Worm (Caenorhabditis elegans) whole organism, L1 larva: ENCODE results near the gene Y42H9AR.4.

ENCODE experiments used
- C16A3.4 ChIP-seq: fragments of 150-350 bp; optimal IDR thresholded peaks from 2 replicates; lab custom pipeline; 2014; ENCODE audit warnings: missing biosample characterization, missing genetic modification characterization
- F16B12.6 ChIP-seq: fragments of 150-350 bp; optimal IDR thresholded peaks from 2 replicates; lab custom pipeline; 2014; ENCODE audit warnings: missing biosample characterization, missing genetic modification characterization
- aha-1 ChIP-seq: fragments of 150-350 bp; optimal IDR thresholded peaks from 2 replicates; lab custom pipeline; 2014; ENCODE audit warnings: missing biosample characterization, missing genetic modification characterization
- aly-2 ChIP-seq: fragments of 150-350 bp; optimal IDR thresholded peaks from 2 replicates; lab custom pipeline; 2014; ENCODE audit warnings: missing biosample characterization, missing genetic modification characterization
- blmp-1 ChIP-seq: fragments of 150-350 bp; optimal IDR thresholded peaks from 2 replicates; lab custom pipeline; 2014; ENCODE audit warnings: missing biosample characterization, missing genetic modification characterization
- ceh-8 ChIP-seq: fragments of 200-800 bp; sonication (Bioruptor generic); optimal IDR thresholded peaks from 2 replicates; lab custom pipeline; 2018; ENCODE audit warnings: mild to moderate bottlenecking, missing genetic modification characterization, moderate library complexity, missing compliant biosample characterization
- ceh-82 ChIP-seq, 3 experiments: fragments of 150-350 bp in 1 of 3; sonication (generic microtip) in 2 of 3; optimal IDR thresholded peaks; 2 replicates each; lab custom pipeline; 2014 to 2017; ENCODE audit warnings: missing biosample characterization in 3 of 3, missing genetic modification characterization in 3 of 3
- ceh-88 ChIP-seq: fragments of 200-800 bp; sonication (Bioruptor generic); IDR thresholded peaks from 2 replicates; pipeline ENCODE4 v1.3.6; 2022; ENCODE audit warnings: missing genetic modification characterization, missing compliant biosample characterization
- ceh-90 ChIP-seq: sonication (generic microtip); optimal IDR thresholded peaks from 2 replicates; lab custom pipeline; 2016; ENCODE audit warnings: missing genetic modification characterization, missing compliant biosample characterization
- ces-1 ChIP-seq: fragments of 150-350 bp; optimal IDR thresholded peaks from 2 replicates; lab custom pipeline; 2014; ENCODE audit warnings: missing biosample characterization, missing genetic modification reagents, missing genetic modification characterization
- dpl-1 ChIP-seq, 3 experiments: fragments of 150-350 bp in 2 of 3; sonication (generic microtip) in 1 of 3; optimal IDR thresholded peaks; 2 replicates each; lab custom pipeline; 2014 to 2017; ENCODE audit warnings: missing biosample characterization in 3 of 3, missing genetic modification characterization in 3 of 3, missing genetic modification reagents in 3 of 3
- dsc-1 ChIP-seq: sonication (generic microtip); optimal IDR thresholded peaks from 2 replicates; lab custom pipeline; 2016; ENCODE audit warnings: mild to moderate bottlenecking, missing genetic modification characterization, missing compliant biosample characterization
- efl-1 ChIP-seq, 4 experiments: fragments of 150-350 bp; optimal IDR thresholded peaks in 3 of 4; peaks in 1 of 4; 1 replicate in 1 of 4; 2 replicates in 3 of 4; lab custom pipeline; 2014; ENCODE audit warnings: missing biosample characterization in 2 of 4, missing genetic modification characterization in 2 of 4, missing genetic modification reagents in 2 of 4
- elt-2 ChIP-seq: sonication (generic microtip); optimal IDR thresholded peaks from 2 replicates; lab custom pipeline; 2016; ENCODE audit warnings: missing genetic modification characterization, mild to moderate bottlenecking, inconsistent platforms, missing compliant biosample characterization, missing genetic modification reagents
- elt-3 ChIP-seq, 6 experiments: fragments of 150-350 bp in 1 of 6; sonication (generic microtip); optimal IDR thresholded peaks; 2 replicates each; lab custom pipeline; 2017 to 2018; ENCODE audit warnings: missing biosample characterization in 6 of 6, missing genetic modification characterization in 6 of 6, inconsistent platforms in 1 of 6
- fkh-10 ChIP-seq: sonication (generic microtip); optimal IDR thresholded peaks from 2 replicates; lab custom pipeline; 2017; ENCODE audit warnings: missing biosample characterization, missing genetic modification reagents, missing genetic modification characterization
- fkh-8 ChIP-seq: sonication (generic microtip); optimal IDR thresholded peaks from 2 replicates; lab custom pipeline; 2016; ENCODE audit warnings: mild to moderate bottlenecking, missing genetic modification characterization, missing compliant biosample characterization
- hlh-17 ChIP-seq: fragments of 200-800 bp; sonication (Bioruptor generic); optimal IDR thresholded peaks from 2 replicates; lab custom pipeline; 2018; ENCODE audit warnings: missing genetic modification characterization, mild to moderate bottlenecking, missing compliant biosample characterization, moderate library complexity, borderline replicate concordance
- irx-1 ChIP-seq: sonication (generic microtip); optimal IDR thresholded peaks from 2 replicates; lab custom pipeline; 2016; ENCODE audit warnings: missing genetic modification characterization, missing compliant biosample characterization
- jun-1 ChIP-seq: fragments of 150-350 bp; optimal IDR thresholded peaks from 2 replicates; lab custom pipeline; 2014; ENCODE audit warnings: missing biosample characterization, missing genetic modification reagents, missing genetic modification characterization
- lin-13 ChIP-seq: fragments of 150-350 bp; optimal IDR thresholded peaks from 2 replicates; lab custom pipeline; 2014; ENCODE audit warnings: missing biosample characterization, missing genetic modification reagents, missing genetic modification characterization
- lin-35 ChIP-seq, 2 experiments: fragments of 150-350 bp; optimal IDR thresholded peaks; 2 replicates each; lab custom pipeline; 2014; ENCODE audit warnings: missing biosample characterization in 2 of 2, missing genetic modification characterization in 2 of 2, missing genetic modification reagents in 2 of 2
- lir-3 ChIP-seq: sonication (generic microtip); optimal IDR thresholded peaks from 2 replicates; lab custom pipeline; 2016; ENCODE audit warnings: mild to moderate bottlenecking, missing genetic modification characterization, moderate library complexity, missing compliant biosample characterization; ENCODE audit not compliant: poor library complexity
- lsy-2 ChIP-seq, 2 experiments: fragments of 150-350 bp; optimal IDR thresholded peaks; 2 replicates each; lab custom pipeline; 2014; ENCODE audit warnings: missing biosample characterization in 2 of 2, missing genetic modification characterization in 2 of 2
- mab-9 ChIP-seq: fragments of 200-800 bp; sonication (Bioruptor generic); IDR thresholded peaks from 2 replicates; pipeline ENCODE4 v1.3.6; 2022; ENCODE audit warnings: missing genetic modification reagents, missing genetic modification characterization, missing compliant biosample characterization
- mdl-1 ChIP-seq, 2 experiments: fragments of 150-350 bp; optimal IDR thresholded peaks; 2 replicates each; lab custom pipeline; 2014 to 2017; ENCODE audit warnings: missing biosample characterization in 2 of 2, missing genetic modification characterization in 2 of 2, inconsistent platforms in 1 of 2
- mep-1 ChIP-seq: fragments of 150-350 bp; optimal IDR thresholded peaks from 2 replicates; lab custom pipeline; 2014; ENCODE audit warnings: missing biosample characterization, missing genetic modification characterization
- nhr-11 ChIP-seq: fragments of 150-350 bp; optimal IDR thresholded peaks from 2 replicates; lab custom pipeline; 2014; ENCODE audit warnings: missing biosample characterization, missing genetic modification characterization
- nhr-19 ChIP-seq: fragments of 200-800 bp; sonication (Bioruptor generic); conservative IDR thresholded peaks from 2 replicates; pipeline ENCODE4 v1.3.6; 2022; ENCODE audit warnings: missing genetic modification characterization, missing compliant biosample characterization
- nhr-20 ChIP-seq: sonication (generic microtip); optimal IDR thresholded peaks from 2 replicates; lab custom pipeline; 2016; ENCODE audit warnings: mild to moderate bottlenecking, missing genetic modification characterization, missing compliant biosample characterization
- nhr-47 ChIP-seq: sonication (generic microtip); optimal IDR thresholded peaks from 2 replicates; lab custom pipeline; 2016; ENCODE audit warnings: mild to moderate bottlenecking, missing genetic modification characterization, moderate library complexity, missing compliant biosample characterization
- nhr-76 ChIP-seq: sonication (generic microtip); optimal IDR thresholded peaks from 2 replicates; lab custom pipeline; 2017; ENCODE audit warnings: missing biosample characterization, missing genetic modification characterization
- nhr-77 ChIP-seq: fragments of 150-350 bp; optimal IDR thresholded peaks from 2 replicates; lab custom pipeline; 2014; ENCODE audit warnings: missing biosample characterization, missing genetic modification characterization
- nhr-90 ChIP-seq: sonication (generic microtip); optimal IDR thresholded peaks from 2 replicates; lab custom pipeline; 2016; ENCODE audit warnings: mild to moderate bottlenecking, missing genetic modification characterization, missing compliant biosample characterization; ENCODE audit not compliant: poor library complexity
- pax-3 ChIP-seq: fragments of 200-800 bp; sonication (Bioruptor generic); optimal IDR thresholded peaks from 2 replicates; lab custom pipeline; 2018; ENCODE audit warnings: mild to moderate bottlenecking, missing genetic modification characterization, moderate library complexity, missing compliant biosample characterization
- pqm-1 ChIP-seq: sonication (generic microtip); optimal IDR thresholded peaks from 3 replicates; lab custom pipeline; 2017; ENCODE audit warnings: missing biosample characterization, missing genetic modification characterization
- skn-1 ChIP-seq: fragments of 150-350 bp; optimal IDR thresholded peaks from 2 replicates; lab custom pipeline; 2014; ENCODE audit warnings: missing biosample characterization, missing genetic modification characterization
- sox-4 ChIP-seq: sonication (generic microtip); optimal IDR thresholded peaks from 2 replicates; lab custom pipeline; 2016; ENCODE audit warnings: missing genetic modification characterization, missing compliant biosample characterization
- tlp-1 ChIP-seq: fragments of 150-350 bp; optimal IDR thresholded peaks from 2 replicates; lab custom pipeline; 2014; ENCODE audit warnings: missing biosample characterization, missing genetic modification characterization
- unc-130 ChIP-seq: fragments of 150-350 bp; optimal IDR thresholded peaks from 2 replicates; lab custom pipeline; 2017; ENCODE audit warnings: missing biosample characterization, missing genetic modification characterization, inconsistent platforms
- unc-30 ChIP-seq: sonication (generic microtip); optimal IDR thresholded peaks from 2 replicates; lab custom pipeline; 2017; ENCODE audit warnings: missing biosample characterization, missing genetic modification characterization
- unc-62 ChIP-seq: fragments of 150-350 bp; optimal IDR thresholded peaks from 2 replicates; lab custom pipeline; 2014; ENCODE audit warnings: missing biosample characterization, missing genetic modification reagents, missing genetic modification characterization
- unc-98 ChIP-seq: fragments of 200-800 bp; sonication (Bioruptor generic); IDR thresholded peaks from 2 replicates; pipeline ENCODE4 v1.3.6; 2022; ENCODE audit warnings: missing genetic modification characterization, missing compliant biosample characterization
- vab-15 ChIP-seq: sonication (generic microtip); optimal IDR thresholded peaks from 2 replicates; lab custom pipeline; 2017; ENCODE audit warnings: missing genotype, mild to moderate bottlenecking, missing genetic modification characterization, missing compliant biosample characterization
- xbp-1 ChIP-seq: sonication (generic microtip); optimal IDR thresholded peaks from 2 replicates; lab custom pipeline; 2016; ENCODE audit warnings: missing genetic modification characterization, missing compliant biosample characterization
- ztf-11 ChIP-seq, 2 experiments: sonication (generic microtip); optimal IDR thresholded peaks; 2 replicates each; lab custom pipeline; 2016 to 2017; ENCODE audit warnings: missing genetic modification characterization in 2 of 2, missing biosample characterization in 1 of 2, missing compliant biosample characterization in 1 of 2

Y42H9AR.4 gene

ce11 chrIV:8113161-8113560 lies 1.1 kb upstream of the Y42H9AR.4 start, which contains the start of gene Y42H9AR.1 (continued):
- no peak for TF ChIP-seq dsc-1 (tag; lab: Kevin White, UChicago)
- no peak for TF ChIP-seq unc-30 (tag; lab: Kevin White, UChicago)
- TF ChIP-seq elt-3 (tag; optimal IDR thresholded peaks at IDR 0.05; lab: Kevin White, UChicago) = no peak
- peak; percentile 15 for TF ChIP-seq nhr-47 (tag; lab: Kevin White, UChicago)
- no peak for TF ChIP-seq ceh-90 (tag; lab: Kevin White, UChicago)
- TF ChIP-seq efl-1 (optimal IDR thresholded peaks at IDR 0.05; lab: Kevin White, UChicago) = peak; percentile 18 to 40
- peak; percentile 45 to 77 for TF ChIP-seq efl-1 (GFP tag; optimal IDR thresholded peaks at IDR 0.05 in 1 of 2; lab: Kevin White, UChicago)
- TF ChIP-seq unc-130 (tag; lab: Kevin White, UChicago) = no peak
- no peak for TF ChIP-seq nhr-77 (tag; lab: Kevin White, UChicago)
- peak; percentile 38 for TF ChIP-seq mep-1 (tag; lab: Kevin White, UChicago)
- no peak for TF ChIP-seq fkh-8 (tag; lab: Kevin White, UChicago)
- TF ChIP-seq aly-2 = no peak
- no peak for TF ChIP-seq irx-1
- no peak for TF ChIP-seq lin-13 (GFP tag; lab: Kevin White, UChicago)
- TF ChIP-seq nhr-19 (GFP tag; lab: Robert Waterston, UW) = no peak
- no peak for TF ChIP-seq hlh-17 (GFP tag; lab: Kevin White, UChicago)
- no peak for TF ChIP-seq elt-2 (tag; lab: Kevin White, UChicago)
- peak; percentile 49 for TF ChIP-seq xbp-1
- no peak for TF ChIP-seq unc-98
- TF ChIP-seq pqm-1 (tag; lab: Kevin White, UChicago) = no peak
- TF ChIP-seq pax-3 (tag; lab: Kevin White, UChicago) = no peak
- no peak for TF ChIP-seq nhr-76
- peak; percentile 16 for TF ChIP-seq sox-4
- peak in 2 of 3 experiments; percentile 12 to 46 for TF ChIP-seq dpl-1 (GFP tag; optimal IDR thresholded peaks at IDR 0.05; lab: Kevin White, UChicago)
- no peak for TF ChIP-seq ceh-88 (GFP tag; lab: Robert Waterston, UW)
- TF ChIP-seq mab-9 (GFP tag; lab: Robert Waterston, UW) = no peak
- no peak for TF ChIP-seq tlp-1 (tag; lab: Kevin White, UChicago)
- TF ChIP-seq nhr-20 (tag; lab: Kevin White, UChicago) = peak; percentile 18
- peak in 1 of 2 experiments; percentile 61 for TF ChIP-seq mdl-1 (tag; optimal IDR thresholded peaks at IDR 0.05; lab: Kevin White, UChicago)
- TF ChIP-seq aha-1 (tag; lab: Kevin White, UChicago) = no peak
- TF ChIP-seq ztf-11 (tag; optimal IDR thresholded peaks at IDR 0.05; lab: Kevin White, UChicago) = no peak
- TF ChIP-seq ceh-8 = no peak
- TF ChIP-seq skn-1 (tag; lab: Kevin White, UChicago) = no peak
- peak in 1 of 2 experiments; percentile 37 for TF ChIP-seq lsy-2 (tag; optimal IDR thresholded peaks at IDR 0.05; lab: Kevin White, UChicago)
- TF ChIP-seq blmp-1 (tag; lab: Kevin White, UChicago) = peak; percentile 11
- TF ChIP-seq F16B12.6 = peak; percentile 92
- TF ChIP-seq lin-35 (GFP tag; optimal IDR thresholded peaks at IDR 0.05; lab: Kevin White, UChicago) = peak in 1 of 2 experiments; percentile 42
- no peak for TF ChIP-seq ces-1 (GFP tag; lab: Kevin White, UChicago)

ce11 chrIV:8112646-8113045 lies 628 bp upstream of the Y42H9AR.4 start:
- TF ChIP-seq nhr-76 (no peak), unc-130 (tag; lab: Kevin White, UChicago) (peak; percentile 53), vab-15 (peak; percentile 17), C16A3.4 (peak; percentile 11), blmp-1 (tag; lab: Kevin White, UChicago) (peak; percentile 25), pqm-1 (tag; lab: Kevin White, UChicago) (no peak), ceh-82 (tag; optimal IDR thresholded peaks at IDR 0.05; lab: Kevin White, UChicago) (peak in 1 of 3 experiments; percentile 7), sox-4 (no peak), lin-13 (GFP tag; lab: Kevin White, UChicago) (no peak), lir-3 (tag; lab: Kevin White, UChicago) (no peak), jun-1 (tag; lab: Kevin White, UChicago) (no peak), nhr-77 (tag; lab: Kevin White, UChicago) (no peak), unc-62 (GFP tag; lab: Kevin White, UChicago) (no peak), F16B12.6 (peak; percentile 81), lin-35 (GFP tag; optimal IDR thresholded peaks at IDR 0.05; lab: Kevin White, UChicago) (peak; percentile 67 to 86), lsy-2 (tag; optimal IDR thresholded peaks at IDR 0.05; lab: Kevin White, UChicago) (peak in 1 of 2 experiments; percentile 18), dpl-1 (GFP tag; optimal IDR thresholded peaks at IDR 0.05; lab: Kevin White, UChicago) (peak; percentile 48 to 85 (median 77)), nhr-90 (tag; lab: Kevin White, UChicago) (no peak), fkh-10 (GFP tag; lab: Kevin White, UChicago) (no peak), efl-1 (optimal IDR thresholded peaks at IDR 0.05; lab: Kevin White, UChicago) (peak in 1 of 2 experiments; percentile 72), efl-1 (GFP tag; optimal IDR thresholded peaks at IDR 0.05 in 1 of 2; lab: Kevin White, UChicago) (peak; percentile 81 to 98), unc-98 (no peak), nhr-11 (tag; lab: Kevin White, UChicago) (no peak), fkh-8 (tag; lab: Kevin White, UChicago) (no peak)
- TF ChIP-seq, all 84 proteins: peak for 10
